Fruit fly (Drosophila melanogaster) whole organism, embryonic: ENCODE data around the gene CG18577.

ENCODE experiments used
- Adf1 ChIP-seq: fragments of 200-800 bp; sonication (Bioruptor generic); IDR thresholded peaks from 2 replicates; pipeline ENCODE4 v1.3.6; 2022; ENCODE audit warnings: missing biosample characterization, missing genetic modification characterization
- B-H2 ChIP-seq: fragments of 200-800 bp; sonication (Bioruptor generic); optimal IDR thresholded peaks from 2 replicates; lab custom pipeline; 2018; ENCODE audit warnings: missing biosample characterization, mild to moderate bottlenecking, missing genetic modification characterization
- CG10654 ChIP-seq: fragments of 200-800 bp; sonication (Bioruptor generic); optimal IDR thresholded peaks from 2 replicates; lab custom pipeline; 2016; ENCODE audit warnings: missing biosample characterization, missing genetic modification characterization
- CG11696 ChIP-seq: fragments of 200-800 bp; sonication (Bioruptor generic); IDR thresholded peaks from 2 replicates; pipeline ENCODE4 v1.3.6; 2022; ENCODE audit warnings: missing biosample characterization, missing genetic modification characterization
- CG1602 ChIP-seq: fragments of 200-800 bp; sonication (Bioruptor generic); optimal IDR thresholded peaks from 3 replicates; lab custom pipeline; 2016; ENCODE audit warnings: missing biosample characterization, missing genetic modification characterization
- CG17328 ChIP-seq: fragments of 200-800 bp; sonication (Bioruptor generic); IDR thresholded peaks from 2 replicates; pipeline ENCODE4 v1.3.6; 2022; ENCODE audit warnings: missing biosample characterization, missing genetic modification characterization
- CG17802 ChIP-seq: fragments of 200-800 bp; sonication (Bioruptor generic); optimal IDR thresholded peaks from 2 replicates; lab custom pipeline; 2018; ENCODE audit warnings: missing biosample characterization, mild to moderate bottlenecking, missing genetic modification characterization, moderate library complexity
- CG2129 ChIP-seq: fragments of 200-800 bp; sonication (Bioruptor generic); IDR thresholded peaks from 2 replicates; pipeline ENCODE4 v1.3.6; 2022; ENCODE audit warnings: missing biosample characterization, missing genetic modification characterization; ENCODE audit not compliant: partially characterized antibody
- CG2678 ChIP-seq: fragments of 200-800 bp; sonication (Bioruptor generic); optimal IDR thresholded peaks from 3 replicates; lab custom pipeline; 2019; ENCODE audit warnings: missing biosample characterization, mild to moderate bottlenecking, missing genetic modification characterization, moderate library complexity
- CG2889 ChIP-seq: fragments of 200-800 bp; sonication (Bioruptor generic); IDR thresholded peaks from 3 replicates; pipeline ENCODE4 v1.3.6; 2022; ENCODE audit warnings: missing biosample characterization, missing genetic modification characterization
- CG31388 ChIP-seq: fragments of 200-800 bp; sonication (Bioruptor generic); optimal IDR thresholded peaks from 2 replicates; lab custom pipeline; 2016; ENCODE audit warnings: missing biosample characterization, missing genetic modification characterization
- CG32767 ChIP-seq: fragments of 200-800 bp; sonication (Bioruptor generic); IDR thresholded peaks from 2 replicates; pipeline ENCODE4 v1.3.6; 2022; ENCODE audit warnings: missing biosample characterization, missing genetic modification characterization
- CG32772 ChIP-seq: fragments of 200-800 bp; sonication (Bioruptor generic); IDR thresholded peaks from 2 replicates; pipeline ENCODE4 v1.3.6; 2022; ENCODE audit warnings: missing biosample characterization, missing genetic modification characterization
- CG3838 ChIP-seq: fragments of 200-800 bp; sonication (Bioruptor generic); optimal IDR thresholded peaks from 3 replicates; lab custom pipeline; 2016; ENCODE audit warnings: missing biosample characterization, missing genetic modification characterization
- CG4360 ChIP-seq: fragments of 200-800 bp; sonication (Bioruptor generic); IDR thresholded peaks from 2 replicates; pipeline ENCODE4 v1.3.6; 2022; ENCODE audit warnings: missing biosample characterization, missing genetic modification characterization
- CG4404 ChIP-seq: fragments of 200-800 bp; sonication (Bioruptor generic); IDR thresholded peaks from 2 replicates; pipeline ENCODE4 v1.3.6; 2022; ENCODE audit warnings: missing biosample characterization, missing genetic modification characterization
- CG4424 ChIP-seq: fragments of 200-800 bp; sonication (Bioruptor generic); optimal IDR thresholded peaks from 3 replicates; lab custom pipeline; 2016; ENCODE audit warnings: missing biosample characterization, missing genetic modification characterization
- CG4820 ChIP-seq: fragments of 200-800 bp; sonication (Bioruptor generic); optimal IDR thresholded peaks from 3 replicates; lab custom pipeline; 2016; ENCODE audit warnings: missing biosample characterization, missing genetic modification characterization
- CG7271 ChIP-seq: fragments of 200-800 bp; sonication (Bioruptor generic); optimal IDR thresholded peaks from 2 replicates; lab custom pipeline; 2018; ENCODE audit warnings: missing biosample characterization, mild to moderate bottlenecking, missing genetic modification characterization, moderate library complexity
- CG7357 ChIP-seq: fragments of 200-800 bp; sonication (Bioruptor generic); IDR thresholded peaks from 3 replicates; pipeline ENCODE4 v1.3.6; 2022; ENCODE audit warnings: missing biosample characterization, missing genetic modification characterization
- CG7745 ChIP-seq: fragments of 200-800 bp; sonication (Bioruptor generic); optimal IDR thresholded peaks from 2 replicates; lab custom pipeline; 2018; ENCODE audit warnings: missing biosample characterization, mild to moderate bottlenecking, missing genetic modification characterization, moderate library complexity
- CG7786 ChIP-seq: fragments of 200-800 bp; sonication (Bioruptor generic); optimal IDR thresholded peaks from 2 replicates; lab custom pipeline; 2016; ENCODE audit warnings: missing biosample characterization, missing genetic modification characterization
- Dfd ChIP-seq, 2 experiments: fragments of >200 bp; optimal IDR thresholded peaks; 2 replicates each; lab custom pipeline; 2017; ENCODE audit warnings: missing biosample characterization in 2 of 2, missing genetic modification characterization in 2 of 2
- HLHmδ ChIP-seq: fragments of 200-800 bp; sonication (Bioruptor generic); optimal IDR thresholded peaks from 2 replicates; lab custom pipeline; 2018; ENCODE audit warnings: missing biosample characterization, mild to moderate bottlenecking, missing genetic modification characterization, moderate library complexity
- Hr3 ChIP-seq: fragments of 200-800 bp; sonication (Bioruptor generic); optimal IDR thresholded peaks from 3 replicates; lab custom pipeline; 2016; ENCODE audit warnings: missing biosample characterization, missing genetic modification characterization
- Hr51 ChIP-seq, 2 experiments: fragments of 200-800 bp; sonication (Bioruptor generic); optimal IDR thresholded peaks; 2 replicates in 1 of 2; 3 replicates in 1 of 2; lab custom pipeline; 2016 to 2018; ENCODE audit warnings: missing biosample characterization in 2 of 2, missing genetic modification characterization in 2 of 2, mild to moderate bottlenecking in 1 of 2, moderate library complexity in 1 of 2
- Jarid2 ChIP-seq: fragments of 200-800 bp; sonication (Bioruptor generic); optimal IDR thresholded peaks from 3 replicates; lab custom pipeline; 2017; ENCODE audit warnings: mild to moderate bottlenecking, missing biosample characterization, missing genetic modification reagents, missing genetic modification characterization
- MBD-R2 ChIP-seq: fragments of 200-800 bp; sonication (Bioruptor generic); IDR thresholded peaks from 2 replicates; pipeline ENCODE4 v1.3.6; 2022; ENCODE audit warnings: missing biosample characterization, missing genetic modification characterization
- NK7.1 ChIP-seq: fragments of 200-800 bp; sonication (Bioruptor generic); optimal IDR thresholded peaks from 3 replicates; lab custom pipeline; 2016; ENCODE audit warnings: missing biosample characterization, missing genetic modification characterization
- Sox100B ChIP-seq: fragments of 200-800 bp; sonication (Bioruptor generic); optimal IDR thresholded peaks from 3 replicates; lab custom pipeline; 2018; ENCODE audit warnings: missing biosample characterization, mild to moderate bottlenecking, missing genetic modification characterization
- Taf1 ChIP-seq: fragments of 200-800 bp; sonication (Bioruptor generic); IDR thresholded peaks from 2 replicates; pipeline ENCODE4 v1.3.6; 2022; ENCODE audit warnings: missing biosample characterization, missing genetic modification characterization
- Xbp1 ChIP-seq: fragments of 200-800 bp; sonication (Bioruptor generic); optimal IDR thresholded peaks from 3 replicates; lab custom pipeline; 2016; ENCODE audit warnings: missing biosample characterization, mild to moderate bottlenecking, missing genetic modification characterization
- al ChIP-seq: fragments of 200-800 bp; sonication (Bioruptor generic); IDR thresholded peaks from 2 replicates; pipeline ENCODE4 v1.3.6; 2022; ENCODE audit warnings: missing biosample characterization, missing genetic modification characterization
- ap ChIP-seq: fragments of 200-800 bp; sonication (Bioruptor generic); IDR thresholded peaks from 2 replicates; pipeline ENCODE4 v1.3.6; 2022; ENCODE audit warnings: missing biosample characterization, missing genetic modification characterization
- ash1 ChIP-seq: fragments of 200-800 bp; sonication (Bioruptor generic); optimal IDR thresholded peaks from 2 replicates; lab custom pipeline; 2018; ENCODE audit warnings: missing biosample characterization, mild to moderate bottlenecking, missing genetic modification characterization
- chn ChIP-seq: fragments of 200-800 bp; sonication (Bioruptor generic); optimal IDR thresholded peaks from 2 replicates; lab custom pipeline; 2016; ENCODE audit warnings: missing biosample characterization, missing genetic modification characterization
- dm ChIP-seq: fragments of 200-800 bp; sonication (Bioruptor generic); optimal IDR thresholded peaks from 3 replicates; lab custom pipeline; 2016; ENCODE audit warnings: missing biosample characterization, missing genetic modification characterization
- en ChIP-seq: fragments of 200-800 bp; sonication (Bioruptor generic); optimal IDR thresholded peaks from 2 replicates; lab custom pipeline; 2016; ENCODE audit warnings: missing biosample characterization, missing genetic modification characterization
- fd102C ChIP-seq: fragments of 200-800 bp; sonication (Bioruptor generic); optimal IDR thresholded peaks from 2 replicates; lab custom pipeline; 2018; ENCODE audit warnings: missing biosample characterization, mild to moderate bottlenecking, missing genetic modification characterization, moderate library complexity
- jing ChIP-seq: fragments of 200-800 bp; sonication (Bioruptor generic); optimal IDR thresholded peaks from 2 replicates; lab custom pipeline; 2018; ENCODE audit warnings: missing biosample characterization, mild to moderate bottlenecking, missing genetic modification characterization
- onecut ChIP-seq: fragments of 200-800 bp; sonication (Bioruptor generic); IDR thresholded peaks from 2 replicates; pipeline ENCODE4 v1.3.6; 2022; ENCODE audit warnings: missing biosample characterization, missing genetic modification characterization
- phol ChIP-seq: fragments of 200-800 bp; sonication (Bioruptor generic); optimal IDR thresholded peaks from 3 replicates; lab custom pipeline; 2018; ENCODE audit warnings: missing biosample characterization, mild to moderate bottlenecking, missing genetic modification characterization, moderate library complexity
- psq ChIP-seq: fragments of 200-800 bp; sonication (Bioruptor generic); optimal IDR thresholded peaks from 2 replicates; lab custom pipeline; 2017; ENCODE audit warnings: missing biosample characterization, missing genetic modification characterization
- ranshi ChIP-seq: fragments of 200-800 bp; sonication (Bioruptor generic); IDR thresholded peaks from 2 replicates; pipeline ENCODE4 v1.3.6; 2022; ENCODE audit warnings: missing biosample characterization, missing genetic modification characterization
- shn ChIP-seq: fragments of 200-800 bp; sonication (Bioruptor generic); optimal IDR thresholded peaks from 3 replicates; lab custom pipeline; 2016; ENCODE audit warnings: missing biosample characterization, missing genetic modification characterization
- ssp ChIP-seq: fragments of 200-800 bp; sonication (Bioruptor generic); IDR thresholded peaks from 2 replicates; pipeline ENCODE4 v1.3.6; 2022; ENCODE audit warnings: missing biosample characterization, missing genetic modification characterization
- tin ChIP-seq: fragments of 200-800 bp; sonication (Bioruptor generic); optimal IDR thresholded peaks from 3 replicates; lab custom pipeline; 2016; ENCODE audit warnings: missing biosample characterization, missing genetic modification characterization
- tio ChIP-seq: fragments of 200-800 bp; sonication (Bioruptor generic); optimal IDR thresholded peaks from 2 replicates; lab custom pipeline; 2017; ENCODE audit warnings: missing biosample characterization, missing genetic modification characterization, inconsistent platforms
- toy ChIP-seq: fragments of 200-800 bp; sonication (Bioruptor generic); IDR thresholded peaks from 2 replicates; pipeline ENCODE4 v1.3.6; 2022; ENCODE audit warnings: missing biosample characterization, missing genetic modification characterization
- tup ChIP-seq: fragments of 200-800 bp; sonication (Bioruptor generic); optimal IDR thresholded peaks from 2 replicates; lab custom pipeline; 2016; ENCODE audit warnings: missing biosample characterization, mild to moderate bottlenecking, missing genetic modification characterization, moderate library complexity
- zfh1 ChIP-seq: fragments of 200-800 bp; sonication (Bioruptor generic); IDR thresholded peaks from 3 replicates; pipeline ENCODE4 v1.3.6; 2022; ENCODE audit warnings: missing biosample characterization, missing genetic modification characterization

CG18577 gene

DNA sequence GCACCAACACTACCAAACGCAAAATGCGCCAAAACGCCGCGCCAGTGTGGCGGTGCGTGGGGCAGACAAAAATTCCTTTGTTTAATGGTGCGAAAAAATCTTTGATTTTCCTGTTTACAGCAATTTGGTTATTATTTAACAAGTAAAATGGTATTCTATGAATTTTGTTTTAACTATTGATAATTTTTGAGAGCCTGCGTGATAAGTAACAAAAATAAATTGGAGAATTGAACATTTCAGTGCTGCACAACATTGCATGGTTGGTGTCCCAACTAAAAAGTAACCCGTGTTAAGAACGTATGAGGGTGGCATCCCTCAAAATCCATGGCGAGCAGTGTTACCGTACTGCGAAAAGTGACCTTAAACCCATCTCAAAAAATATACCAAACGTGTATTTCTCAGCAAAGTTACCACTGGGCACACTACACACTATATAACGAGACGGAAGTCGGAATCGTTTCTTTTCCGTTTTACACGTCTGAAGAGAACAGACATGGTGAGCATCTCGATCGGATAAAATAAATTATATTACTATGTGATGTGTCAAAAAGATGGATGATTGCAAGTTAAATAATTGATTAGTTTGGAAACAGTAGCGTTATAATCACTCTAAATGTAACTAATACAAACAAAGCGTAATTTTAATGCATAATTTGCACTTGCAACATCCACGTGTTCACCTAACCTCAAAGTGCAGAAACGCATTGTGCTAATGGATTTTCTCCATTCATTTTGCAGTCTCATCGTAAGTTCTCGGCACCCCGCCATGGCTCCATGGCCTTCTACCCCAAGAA, 25.7 kb downstream of the CG18577 start, which contains the start of the genes CG6693 and RpL3 (continued):
- no peak for TF ChIP-seq jing (GFP tag; lab: Kevin White, UChicago)
- peak; percentile 49; the same call in 1 of the 2 replicates for TF ChIP-seq CG32767
- no peak for TF ChIP-seq CG2129 (GFP tag; lab: Robert Waterston, UW)
- TF ChIP-seq ash1 = peak; percentile 83
- TF ChIP-seq ssp = peak; percentile 56
- peak; percentile 57 for TF ChIP-seq CG10654 (GFP tag; lab: Kevin White, UChicago)
- peak; percentile 43; the same call in 1 of the 2 replicates for TF ChIP-seq ap (GFP tag; lab: Robert Waterston, UW)
- TF ChIP-seq tin = peak; percentile 21
- TF ChIP-seq CG4424 (GFP tag; lab: Kevin White, UChicago) = peak; percentile 56
- peak; percentile 23 for TF ChIP-seq CG17802 (tag; lab: Kevin White, UChicago)
- peak; percentile 53 for TF ChIP-seq MBD-R2 (GFP tag; lab: Robert Waterston, UW)
- peak; percentile 24 for TF ChIP-seq CG7786
- peak; percentile 68 to 70 for TF ChIP-seq Hr51 (GFP tag; optimal IDR thresholded peaks at IDR 0.05; lab: Kevin White, UChicago)
- peak; percentile 82 for TF ChIP-seq CG7271 (tag; lab: Kevin White, UChicago)
- peak; percentile 39 for TF ChIP-seq CG7745 (tag; lab: Kevin White, UChicago)
- TF ChIP-seq toy (GFP tag; lab: Robert Waterston, UW) = peak; percentile 53
- TF ChIP-seq chn (GFP tag; lab: Kevin White, UChicago) = peak; percentile 43
- TF ChIP-seq Hr3 = peak; percentile 42
- peak; percentile 85 for TF ChIP-seq Jarid2 (GFP tag; lab: Kevin White, UChicago)
- TF ChIP-seq Dfd (GFP tag; optimal IDR thresholded peaks at IDR 0.05; lab: Kevin White, UChicago) = no peak
- peak; percentile 89 for TF ChIP-seq B-H2 (GFP tag; lab: Kevin White, UChicago)
- peak; percentile 54 for TF ChIP-seq CG4820 (GFP tag; lab: Kevin White, UChicago)
- TF ChIP-seq CG17328 (GFP tag; lab: Robert Waterston, UW) = peak; percentile 63
- TF ChIP-seq Adf1 (GFP tag; lab: Robert Waterston, UW) = peak; percentile 53; the same call in 1 of the 2 replicates
- peak; percentile 95 for TF ChIP-seq HLHmδ (GFP tag; lab: Kevin White, UChicago)
- no peak for TF ChIP-seq CG31388 (GFP tag; lab: Kevin White, UChicago)
- TF ChIP-seq NK7.1 (GFP tag; lab: Kevin White, UChicago) = peak; percentile 67
- TF ChIP-seq shn = peak; percentile 52
- TF ChIP-seq CG1602 = peak; percentile 21
- peak; percentile 52 for TF ChIP-seq Xbp1 (GFP tag; lab: Kevin White, UChicago)
- no peak for TF ChIP-seq CG32772
- TF ChIP-seq CG7357 (GFP tag; lab: Robert Waterston, UW) = 0 out of 3 replicates have a peak, but pooled peaks have one; percentile 24
- TF ChIP-seq CG2889 (GFP tag; lab: Robert Waterston, UW) = no peak

DNA sequence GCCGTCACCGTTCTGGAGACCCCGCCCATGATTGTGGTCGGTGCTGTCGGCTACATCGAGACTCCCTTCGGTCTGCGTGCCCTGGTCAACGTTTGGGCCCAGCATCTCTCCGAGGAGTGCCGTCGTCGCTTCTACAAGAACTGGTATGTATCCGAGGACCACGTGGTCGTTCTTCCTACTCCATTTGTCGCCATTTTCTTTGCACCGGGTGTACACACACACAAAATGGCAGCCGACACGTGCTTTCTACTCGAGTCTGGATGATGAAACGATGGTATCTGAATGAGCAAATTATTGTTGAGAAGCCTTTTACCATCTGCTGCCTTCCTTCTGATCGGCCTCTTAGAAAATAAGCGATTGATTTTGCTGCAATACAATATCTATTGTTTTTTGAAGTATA, 26.7 kb downstream of the CG18577 start:
- TF ChIP-seq tin (no peak), CG32767 (peak; percentile 56; the same call in 1 of the 2 replicates), Taf1 (GFP tag; lab: Robert Waterston, UW) (no peak), dm (GFP tag; lab: Kevin White, UChicago) (peak; percentile 50), tio (GFP tag; lab: Kevin White, UChicago) (no peak), onecut (GFP tag; lab: Robert Waterston, UW) (no peak), Sox100B (no peak), al (no peak), CG4360 (GFP tag; lab: Robert Waterston, UW) (peak; percentile 12; the same call in 1 of the 2 replicates), phol (tag; lab: Kevin White, UChicago) (peak; percentile 92), psq (no peak), CG2678 (tag; lab: Kevin White, UChicago) (no peak), Jarid2 (GFP tag; lab: Kevin White, UChicago) (no peak), tup (GFP tag; lab: Kevin White, UChicago) (no peak), fd102C (GFP tag; lab: Kevin White, UChicago) (no peak), ranshi (GFP tag; lab: Robert Waterston, UW) (no peak), en (GFP tag; lab: Kevin White, UChicago) (no peak), CG3838 (no peak), CG4404 (GFP tag; lab: Robert Waterston, UW) (no peak), zfh1 (GFP tag; lab: Robert Waterston, UW) (no peak), CG11696 (GFP tag; lab: Robert Waterston, UW) (no peak)
